Worm (Caenorhabditis elegans): ENCODE measurements around the gene gpd-4.

- TF ChIP-seq ztf-23 (GFP tag; IDR thresholded peaks at IDR 0.05): no peak
- TF ChIP-seq klf-2 (GFP tag; conservative IDR thresholded peaks at IDR 0.05): no peak
- TF ChIP-seq flt-1 (GFP tag; IDR thresholded peaks at IDR 0.05): no peak
- TF ChIP-seq T22C8.4 (GFP tag; IDR thresholded peaks at IDR 0.05): no peak
- no peak for TF ChIP-seq cog-1 (tag; optimal IDR thresholded peaks at IDR 0.05)
- no peak for TF ChIP-seq med-1 (GFP tag; optimal IDR thresholded peaks at IDR 0.05; ENCODE audit: insufficient read depth)
Measured at ce11 chrII:10134285-10134995, 36.6 kb upstream of the gpd-4 start, which contains the start of gene F27E5.9.

Measured in whole organism, midembryonic.